Worm (Caenorhabditis elegans) whole organism, early embryonic: ENCODE results near the gene ZK1307.7.

Experiments
- B0310.2 ChIP-seq: sonication (generic microtip); optimal IDR thresholded peaks from 2 replicates; lab custom pipeline; 2016; ENCODE audit warnings: mild to moderate bottlenecking, missing genetic modification characterization, missing compliant biosample characterization
- F13C5.2 ChIP-seq: sonication (generic microtip); optimal IDR thresholded peaks from 2 replicates; lab custom pipeline; 2017; ENCODE audit warnings: mild to moderate bottlenecking, missing genetic modification characterization, inconsistent platforms, missing compliant biosample characterization
- aly-1 ChIP-seq: sonication (generic microtip); optimal IDR thresholded peaks from 2 replicates; lab custom pipeline; 2016; ENCODE audit warnings: missing genetic modification characterization, missing compliant biosample characterization
- ama-1 ChIP-seq: fragments of 150-350 bp; optimal IDR thresholded peaks from 2 replicates; lab custom pipeline; 2014
- ceh-13 ChIP-seq: fragments of 200-800 bp; sonication (Bioruptor generic); optimal IDR thresholded peaks from 2 replicates; lab custom pipeline; 2018; ENCODE audit warnings: mild to moderate bottlenecking, missing genetic modification characterization, missing compliant biosample characterization
- ceh-36 ChIP-seq: sonication (generic microtip); optimal IDR thresholded peaks from 2 replicates; lab custom pipeline; 2016; ENCODE audit warnings: missing genetic modification characterization, inconsistent platforms, missing compliant biosample characterization
- ets-7 ChIP-seq: sonication (generic microtip); optimal IDR thresholded peaks from 2 replicates; lab custom pipeline; 2016; ENCODE audit warnings: missing genotype, missing genetic modification characterization, missing compliant biosample characterization
- flt-1 ChIP-seq: fragments of 200-800 bp; sonication (Bioruptor generic); IDR thresholded peaks from 2 replicates; pipeline ENCODE4 v1.3.6; 2022; ENCODE audit warnings: missing genetic modification characterization, missing compliant biosample characterization
- hmbx-1 ChIP-seq: sonication (generic microtip); optimal IDR thresholded peaks from 2 replicates; lab custom pipeline; 2016; ENCODE audit warnings: mild to moderate bottlenecking, missing genetic modification characterization, missing compliant biosample characterization
- hmg-4 ChIP-seq: fragments of 200-800 bp; sonication (Bioruptor generic); optimal IDR thresholded peaks from 2 replicates; lab custom pipeline; 2018; ENCODE audit warnings: mild to moderate bottlenecking, missing genetic modification characterization, missing compliant biosample characterization
- hnd-1 ChIP-seq: sonication (generic microtip); optimal IDR thresholded peaks from 2 replicates; lab custom pipeline; 2016; ENCODE audit warnings: missing genetic modification characterization, missing compliant biosample characterization
- pes-1 ChIP-seq: fragments of 200-800 bp; sonication (Bioruptor generic); IDR thresholded peaks from 2 replicates; pipeline ENCODE4 v1.3.6; 2022; ENCODE audit warnings: missing genetic modification reagents, missing genetic modification characterization, missing compliant biosample characterization
- scrt-1 ChIP-seq: fragments of 200-800 bp; sonication (Bioruptor generic); IDR thresholded peaks from 2 replicates; pipeline ENCODE4 v1.3.6; 2022; ENCODE audit warnings: missing genetic modification characterization, missing compliant biosample characterization
- sea-1 ChIP-seq: fragments of 200-800 bp; sonication (Bioruptor generic); conservative IDR thresholded peaks from 2 replicates; pipeline ENCODE4 v1.3.6; 2022; ENCODE audit warnings: missing genetic modification characterization, missing compliant biosample characterization
- tbx-11 ChIP-seq: fragments of 200-800 bp; sonication (Bioruptor generic); IDR thresholded peaks from 2 replicates; pipeline ENCODE4 v1.3.6; 2022; ENCODE audit warnings: missing genetic modification characterization, missing compliant biosample characterization
- tbx-37 ChIP-seq: fragments of 200-800 bp; sonication (Bioruptor generic); conservative IDR thresholded peaks from 2 replicates; pipeline ENCODE4 v1.3.6; 2022; ENCODE audit warnings: missing genetic modification reagents, missing genetic modification characterization, missing compliant biosample characterization
- tra-4 ChIP-seq: sonication (generic microtip); optimal IDR thresholded peaks from 2 replicates; lab custom pipeline; 2017; ENCODE audit warnings: missing genetic modification characterization, missing compliant biosample characterization

ZK1307.7 gene

DNA sequence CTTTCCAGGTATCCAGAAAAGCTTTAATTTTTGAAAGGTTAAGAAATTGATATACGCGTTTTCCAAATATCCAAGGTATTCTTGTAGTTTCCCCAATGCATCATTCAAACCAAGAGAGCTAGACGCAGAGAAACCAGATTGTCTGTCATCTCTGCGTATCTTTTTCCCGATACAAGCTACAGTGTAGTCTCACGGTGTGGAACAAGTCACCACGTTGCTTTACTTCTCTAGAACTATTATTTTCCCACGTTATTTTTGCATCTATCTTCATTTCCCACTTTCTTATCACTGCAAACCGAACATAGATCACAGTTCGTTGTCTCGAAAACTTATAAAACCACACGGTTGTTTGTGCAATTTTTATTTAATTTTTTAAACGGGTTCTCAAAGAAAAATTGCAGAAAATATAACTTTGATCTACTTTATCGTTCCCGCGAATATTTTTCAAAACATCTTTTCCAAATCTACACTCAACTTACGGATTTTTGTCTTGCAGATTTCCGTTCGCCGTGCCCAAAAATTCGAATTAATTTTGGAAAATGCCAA lies 19.9 kb downstream of the ZK1307.7 start, which contains the start of gene gstk-1:
TSS of gene gstk-1 (plus strand) at position 496 of the 546 bp plus-strand sequence.
- TF ChIP-seq hnd-1 (no peak), tbx-11 (no peak), ceh-36 (tag; lab: Kevin White, UChicago) (no peak), flt-1 (no peak), F13C5.2 (tag; lab: Kevin White, UChicago) (no peak), hmg-4 (GFP tag; lab: Kevin White, UChicago) (no peak)

DNA sequence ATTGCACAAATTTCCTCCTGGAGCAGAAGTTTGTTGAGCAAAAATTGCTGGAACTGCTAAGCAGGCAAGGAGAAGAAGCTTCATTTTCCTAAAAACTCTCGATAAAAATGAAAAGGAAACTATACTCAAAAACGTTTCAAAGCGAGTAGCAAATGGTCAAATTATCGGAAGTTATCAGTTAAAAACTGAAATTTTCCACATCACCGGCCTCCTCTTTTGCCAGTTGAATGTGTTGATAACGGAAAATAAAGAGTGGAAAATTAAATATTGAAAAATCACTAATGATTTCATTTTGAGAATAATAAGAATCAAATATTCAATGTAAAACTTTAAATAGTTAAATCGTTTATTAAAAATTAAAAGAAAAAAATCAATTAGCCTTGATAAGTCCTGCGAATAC lies 22.5 kb downstream of the ZK1307.7 start, which contains the start of gene ZK1320.2:
TSS of gene ZK1320.2 (minus strand) at position 88 of the 400 bp plus-strand sequence.
- no peak for TF ChIP-seq ceh-13 (GFP tag; lab: Kevin White, UChicago)

- TF ChIP-seq ama-1 (no peak), hmg-4 (GFP tag; lab: Kevin White, UChicago) (no peak), tra-4 (tag; lab: Kevin White, UChicago) (no peak), F13C5.2 (tag; lab: Kevin White, UChicago) (no peak), sea-1 (GFP tag; lab: Robert Waterston, UW) (no peak), B0310.2 (tag; lab: Kevin White, UChicago) (no peak), ceh-13 (GFP tag; lab: Kevin White, UChicago) (no peak), ets-7 (tag; lab: Kevin White, UChicago) (no peak), hmbx-1 (tag; lab: Kevin White, UChicago) (no peak), tbx-37 (GFP tag; lab: Robert Waterston, UW) (no peak), aly-1 (tag; lab: Kevin White, UChicago) (no peak), tbx-11 (no peak), ceh-36 (tag; lab: Kevin White, UChicago) (no peak), hnd-1 (no peak), scrt-1 (no peak)
Measured at ce11 chrII:9660379-9660778, 24.0 kb downstream of the ZK1307.7 start, which contains the start of gene ZK1320.3. ZK1320.3 (minus strand) TSS chrII:9660419.

DNA sequence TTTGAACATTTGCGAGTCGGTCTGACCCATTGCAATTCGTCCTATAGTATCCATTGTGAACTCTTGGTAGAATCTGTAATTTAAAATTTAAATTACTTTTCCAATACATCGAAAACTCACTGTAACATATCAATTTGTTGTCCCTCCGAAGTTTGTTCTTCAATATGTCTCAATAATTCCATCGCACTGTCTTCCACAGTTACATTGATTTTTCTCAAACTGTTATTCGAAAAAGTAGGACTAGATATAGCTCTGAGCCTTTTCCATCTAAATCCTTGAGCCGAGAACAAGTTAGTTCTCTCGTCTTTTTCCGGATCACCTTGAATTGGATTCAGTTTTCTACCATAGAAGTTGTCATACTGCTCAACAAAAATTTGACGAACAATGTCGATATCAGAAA lies 25.8 kb downstream of the ZK1307.7 start:
- TF ChIP-seq scrt-1 (no peak), F13C5.2 (tag; lab: Kevin White, UChicago) (no peak)

- TF ChIP-seq ceh-36 (tag; lab: Kevin White, UChicago) (no peak), sea-1 (GFP tag; lab: Robert Waterston, UW) (no peak), flt-1 (no peak), hnd-1 (no peak), ama-1 (no peak), hmg-4 (GFP tag; lab: Kevin White, UChicago) (no peak), F13C5.2 (tag; lab: Kevin White, UChicago) (no peak), tra-4 (tag; lab: Kevin White, UChicago) (no peak), tbx-11 (no peak), pes-1 (no peak), aly-1 (tag; lab: Kevin White, UChicago) (no peak), B0310.2 (tag; lab: Kevin White, UChicago) (no peak), hmbx-1 (tag; lab: Kevin White, UChicago) (no peak), scrt-1 (no peak)
Measured at ce11 chrII:9662797-9663196, 26.4 kb downstream of the ZK1307.7 start, which contains the start of gene cyp-13A10. cyp-13A10 (minus strand) TSS chrII:9662884.

- TF ChIP-seq F13C5.2 (tag; lab: Kevin White, UChicago) (no peak), B0310.2 (tag; lab: Kevin White, UChicago) (no peak), tbx-37 (GFP tag; lab: Robert Waterston, UW) (no peak), pes-1 (no peak), tbx-11 (no peak), ceh-13 (GFP tag; lab: Kevin White, UChicago) (no peak), ama-1 (no peak), ceh-36 (tag; lab: Kevin White, UChicago) (no peak), ets-7 (tag; lab: Kevin White, UChicago) (no peak), tra-4 (tag; lab: Kevin White, UChicago) (no peak), hmbx-1 (tag; lab: Kevin White, UChicago) (no peak), hmg-4 (GFP tag; lab: Kevin White, UChicago) (no peak), sea-1 (GFP tag; lab: Robert Waterston, UW) (no peak), flt-1 (no peak), hnd-1 (no peak), aly-1 (tag; lab: Kevin White, UChicago) (no peak), scrt-1 (no peak)
Measured at ce11 chrII:9665577-9665976, 29.2 kb downstream of the ZK1307.7 start, which contains the start of gene ZK1320.5. ZK1320.5 (minus strand) TSS chrII:9665677.

- TF ChIP-seq tbx-11 (no peak), flt-1 (no peak)
Measured at ce11 chrII:9667382-9667781, 31.0 kb downstream of the ZK1307.7 start, which contains the start of gene ZK1320.11. ZK1320.11 (plus strand) TSS chrII:9667624.

- TF ChIP-seq sea-1 (GFP tag; lab: Robert Waterston, UW) = no peak
- peak; percentile 7 for TF ChIP-seq F13C5.2 (tag; lab: Kevin White, UChicago)
Measured at ce11 chrII:9668959-9669358, 32.6 kb downstream of the ZK1307.7 start, which contains the start of gene taf-8. taf-8 (plus strand) TSS chrII:9669318.

- TF ChIP-seq hnd-1 = no peak
- no peak for TF ChIP-seq hmbx-1 (tag; lab: Kevin White, UChicago)
- no peak for TF ChIP-seq flt-1
- no peak for TF ChIP-seq ceh-13 (GFP tag; lab: Kevin White, UChicago)
- TF ChIP-seq sea-1 (GFP tag; lab: Robert Waterston, UW) = no peak
- no peak for TF ChIP-seq ets-7 (tag; lab: Kevin White, UChicago)
- no peak for TF ChIP-seq scrt-1
- TF ChIP-seq ama-1 = no peak
- no peak for TF ChIP-seq aly-1 (tag; lab: Kevin White, UChicago)
- TF ChIP-seq F13C5.2 (tag; lab: Kevin White, UChicago) = no peak
- TF ChIP-seq B0310.2 (tag; lab: Kevin White, UChicago) = no peak
- no peak for TF ChIP-seq tbx-37 (GFP tag; lab: Robert Waterston, UW)
Measured at ce11 chrII:9671308-9671707, 34.9 kb downstream of the ZK1307.7 start, which contains the start of gene ZK1320.7. ZK1320.7 (plus strand) TSS chrII:9671608.
